Fruit fly (Drosophila melanogaster) whole organism, embryonic: ENCODE results near the gene CG9044.

Source experiments
- Asciz ChIP-seq: fragments of 200-800 bp; sonication (Bioruptor generic); optimal IDR thresholded peaks from 2 replicates; lab custom pipeline; 2017; ENCODE audit warnings: missing biosample characterization, mild to moderate bottlenecking, missing genetic modification characterization, missing genetic modification reagents
- Atf6 ChIP-seq: fragments of 200-800 bp; sonication (Bioruptor generic); IDR thresholded peaks from 2 replicates; pipeline ENCODE4 v1.3.6; 2022; ENCODE audit warnings: missing biosample characterization, missing genetic modification characterization
- CG10462 ChIP-seq: fragments of 200-800 bp; sonication (Bioruptor generic); optimal IDR thresholded peaks from 2 replicates; lab custom pipeline; 2016; ENCODE audit warnings: missing biosample characterization, missing genetic modification characterization
- CG11456 ChIP-seq: fragments of 200-800 bp; sonication (Bioruptor generic); IDR thresholded peaks from 3 replicates; pipeline ENCODE4 v1.3.6; 2022; ENCODE audit warnings: missing biosample characterization, missing genetic modification characterization
- CG13287 ChIP-seq: fragments of 200-800 bp; sonication (Bioruptor generic); IDR thresholded peaks from 2 replicates; pipeline ENCODE4 v1.3.6; 2022; ENCODE audit warnings: missing biosample characterization, missing genetic modification characterization; ENCODE audit not compliant: partially characterized antibody
- CG13894 ChIP-seq: fragments of 200-800 bp; sonication (Bioruptor generic); optimal IDR thresholded peaks from 3 replicates; lab custom pipeline; 2018; ENCODE audit warnings: missing biosample characterization, mild to moderate bottlenecking, missing genetic modification characterization, moderate library complexity
- CG17385 ChIP-seq: fragments of 200-800 bp; sonication (Bioruptor generic); optimal IDR thresholded peaks from 3 replicates; lab custom pipeline; 2018; ENCODE audit warnings: missing biosample characterization, mild to moderate bottlenecking, missing genetic modification characterization
- CG2199 ChIP-seq: fragments of 200-800 bp; sonication (Bioruptor generic); IDR thresholded peaks from 3 replicates; pipeline ENCODE4 v1.3.6; 2022; ENCODE audit warnings: missing biosample characterization, missing genetic modification characterization
- CG31365 ChIP-seq: fragments of 200-800 bp; sonication (Bioruptor generic); optimal IDR thresholded peaks from 2 replicates; lab custom pipeline; 2018; ENCODE audit warnings: missing biosample characterization, mild to moderate bottlenecking, missing genetic modification characterization
- CG32532 ChIP-seq: fragments of 200-800 bp; sonication (Bioruptor generic); IDR thresholded peaks from 2 replicates; pipeline ENCODE4 v1.3.6; 2022; ENCODE audit warnings: missing biosample characterization, missing genetic modification characterization
- CG4360 ChIP-seq: fragments of 200-800 bp; sonication (Bioruptor generic); IDR thresholded peaks from 2 replicates; pipeline ENCODE4 v1.3.6; 2022; ENCODE audit warnings: missing biosample characterization, missing genetic modification characterization
- CG4424 ChIP-seq: fragments of 200-800 bp; sonication (Bioruptor generic); optimal IDR thresholded peaks from 3 replicates; lab custom pipeline; 2016; ENCODE audit warnings: missing biosample characterization, missing genetic modification characterization
- CG5180 ChIP-seq: fragments of 200-800 bp; sonication (Bioruptor generic); optimal IDR thresholded peaks from 3 replicates; lab custom pipeline; 2017; ENCODE audit warnings: missing biosample characterization, missing genetic modification characterization, mild to moderate bottlenecking, moderate library complexity, missing genetic modification reagents
- CG6175 ChIP-seq: fragments of 200-800 bp; sonication (Bioruptor generic); IDR thresholded peaks from 3 replicates; pipeline ENCODE4 v1.3.6; 2022; ENCODE audit warnings: missing biosample characterization, missing genetic modification characterization
- CG6765 ChIP-seq: fragments of 200-800 bp; sonication (Bioruptor generic); optimal IDR thresholded peaks from 3 replicates; lab custom pipeline; 2017; ENCODE audit warnings: missing biosample characterization, mild to moderate bottlenecking, missing genetic modification characterization
- CG6854 ChIP-seq: fragments of 200-800 bp; sonication (Bioruptor generic); optimal IDR thresholded peaks from 3 replicates; lab custom pipeline; 2017; ENCODE audit warnings: missing biosample characterization, mild to moderate bottlenecking, missing genetic modification characterization
- CG7786 ChIP-seq: fragments of 200-800 bp; sonication (Bioruptor generic); optimal IDR thresholded peaks from 2 replicates; lab custom pipeline; 2016; ENCODE audit warnings: missing biosample characterization, missing genetic modification characterization
- CG7839 ChIP-seq: fragments of 200-800 bp; sonication (Bioruptor generic); optimal IDR thresholded peaks from 3 replicates; lab custom pipeline; 2018; ENCODE audit warnings: missing biosample characterization, mild to moderate bottlenecking, missing genetic modification characterization, moderate library complexity
- CG8388 ChIP-seq: fragments of 200-800 bp; sonication (Bioruptor generic); optimal IDR thresholded peaks from 2 replicates; lab custom pipeline; 2019; ENCODE audit warnings: missing biosample characterization, mild to moderate bottlenecking, missing genetic modification characterization, moderate library complexity
- CG9215 ChIP-seq: fragments of 200-800 bp; sonication (Bioruptor generic); IDR thresholded peaks from 2 replicates; pipeline ENCODE4 v1.3.6; 2022; ENCODE audit warnings: missing biosample characterization, missing genetic modification characterization
- CG9797 ChIP-seq: fragments of 200-800 bp; sonication (Bioruptor generic); optimal IDR thresholded peaks from 3 replicates; lab custom pipeline; 2018; ENCODE audit warnings: missing biosample characterization, mild to moderate bottlenecking, missing genetic modification characterization
- Dbx ChIP-seq: fragments of 200-800 bp; sonication (Bioruptor generic); IDR thresholded peaks from 3 replicates; pipeline ENCODE4 v1.3.6; 2022; ENCODE audit warnings: missing biosample characterization, missing genetic modification characterization
- Dip2 ChIP-seq: fragments of 200-800 bp; sonication (Bioruptor generic); IDR thresholded peaks from 2 replicates; pipeline ENCODE4 v1.3.6; 2022; ENCODE audit warnings: missing biosample characterization, missing genetic modification characterization
- Doc2 ChIP-seq: fragments of 200-800 bp; sonication (Bioruptor generic); IDR thresholded peaks from 2 replicates; pipeline ENCODE4 v1.3.6; 2022; ENCODE audit warnings: missing biosample characterization, missing genetic modification characterization
- Doc3 ChIP-seq: fragments of 200-800 bp; sonication (Bioruptor generic); IDR thresholded peaks from 3 replicates; pipeline ENCODE4 v1.3.6; 2022; ENCODE audit warnings: missing biosample characterization, missing genetic modification characterization; ENCODE audit not compliant: partially characterized antibody
- Ets65A ChIP-seq: fragments of 200-800 bp; sonication (Bioruptor generic); peaks from one replicate; lab custom pipeline; 2016; ENCODE audit warnings: missing biosample characterization, missing genetic modification characterization
- HLHmδ ChIP-seq: fragments of 200-800 bp; sonication (Bioruptor generic); optimal IDR thresholded peaks from 2 replicates; lab custom pipeline; 2018; ENCODE audit warnings: missing biosample characterization, mild to moderate bottlenecking, missing genetic modification characterization, moderate library complexity
- Jarid2 ChIP-seq: fragments of 200-800 bp; sonication (Bioruptor generic); optimal IDR thresholded peaks from 3 replicates; lab custom pipeline; 2017; ENCODE audit warnings: mild to moderate bottlenecking, missing biosample characterization, missing genetic modification reagents, missing genetic modification characterization
- Mad ChIP-seq: fragments of 200-800 bp; sonication (Bioruptor generic); optimal IDR thresholded peaks from 2 replicates; lab custom pipeline; 2016; ENCODE audit warnings: missing biosample characterization, missing genetic modification characterization
- Meics ChIP-seq: fragments of 200-800 bp; sonication (Bioruptor generic); optimal IDR thresholded peaks from 2 replicates; lab custom pipeline; 2017; ENCODE audit warnings: missing biosample characterization, mild to moderate bottlenecking, missing genetic modification characterization
- NC2β ChIP-seq: fragments of 200-800 bp; sonication (Bioruptor generic); optimal IDR thresholded peaks from 2 replicates; lab custom pipeline; 2016; ENCODE audit warnings: missing biosample characterization, missing genetic modification characterization
- Neu2 ChIP-seq: fragments of 200-800 bp; sonication (Bioruptor generic); optimal IDR thresholded peaks from 3 replicates; lab custom pipeline; 2016; ENCODE audit warnings: missing biosample characterization, missing genetic modification characterization, borderline replicate concordance
- PHDP ChIP-seq: fragments of 200-800 bp; sonication (Bioruptor generic); optimal IDR thresholded peaks from 3 replicates; lab custom pipeline; 2018; ENCODE audit warnings: missing biosample characterization, mild to moderate bottlenecking, missing genetic modification characterization, moderate library complexity
- Sin3A ChIP-seq: fragments of >200 bp; optimal IDR thresholded peaks from 2 replicates; lab custom pipeline; 2018
- ash1 ChIP-seq: fragments of 200-800 bp; sonication (Bioruptor generic); optimal IDR thresholded peaks from 2 replicates; lab custom pipeline; 2018; ENCODE audit warnings: missing biosample characterization, mild to moderate bottlenecking, missing genetic modification characterization
- cg ChIP-seq: fragments of 200-800 bp; sonication (Bioruptor generic); optimal IDR thresholded peaks from 3 replicates; lab custom pipeline; 2019; ENCODE audit warnings: missing biosample characterization, mild to moderate bottlenecking, missing genetic modification characterization, moderate library complexity
- chinmo ChIP-seq: fragments of 200-800 bp; sonication (Bioruptor generic); IDR thresholded peaks from 4 replicates; pipeline ENCODE4 v1.3.6; 2022; ENCODE audit warnings: missing biosample characterization, missing genetic modification characterization; ENCODE audit not compliant: partially characterized antibody
- corto ChIP-seq: fragments of 200-800 bp; sonication (Bioruptor generic); optimal IDR thresholded peaks from 2 replicates; lab custom pipeline; 2016; ENCODE audit warnings: missing biosample characterization, mild to moderate bottlenecking, missing genetic modification characterization, moderate library complexity
- dmrt99B ChIP-seq: fragments of 200-800 bp; sonication (Bioruptor generic); optimal IDR thresholded peaks from 2 replicates; lab custom pipeline; 2018; ENCODE audit warnings: missing biosample characterization, mild to moderate bottlenecking, missing genetic modification characterization, moderate library complexity
- dpn ChIP-seq, 2 experiments: fragments of 200-800 bp; sonication (Bioruptor generic); optimal IDR thresholded peaks; 3 replicates each; lab custom pipeline; 2016; ENCODE audit warnings: missing biosample characterization in 2 of 2, missing genetic modification characterization in 2 of 2
- esg ChIP-seq: fragments of 200-800 bp; sonication (Bioruptor generic); conservative IDR thresholded peaks from 2 replicates; pipeline ENCODE4 v1.3.6; 2022; ENCODE audit warnings: missing biosample characterization, missing genetic modification characterization
- ftz-f1 ChIP-seq: fragments of 200-800 bp; sonication (Bioruptor generic); optimal IDR thresholded peaks from 2 replicates; lab custom pipeline; 2016; ENCODE audit warnings: missing biosample characterization, missing genetic modification characterization
- grn ChIP-seq: fragments of 200-800 bp; sonication (Bioruptor generic); optimal IDR thresholded peaks from 3 replicates; lab custom pipeline; 2017; ENCODE audit warnings: missing biosample characterization, missing genetic modification characterization
- hbn ChIP-seq: fragments of 200-800 bp; sonication (Bioruptor generic); IDR thresholded peaks from 2 replicates; pipeline ENCODE4 v1.3.6; 2022; ENCODE audit warnings: missing biosample characterization, missing genetic modification characterization; ENCODE audit not compliant: partially characterized antibody
- insv ChIP-seq, 2 experiments: fragments of 200-800 bp; sonication (Bioruptor generic); optimal IDR thresholded peaks; 3 replicates each; lab custom pipeline; 2016 to 2018; ENCODE audit warnings: missing biosample characterization in 2 of 2, missing genetic modification characterization in 2 of 2
- lbe ChIP-seq: fragments of 200-800 bp; sonication (Bioruptor generic); optimal IDR thresholded peaks from 2 replicates; lab custom pipeline; 2016; ENCODE audit warnings: missing biosample characterization, mild to moderate bottlenecking, missing genetic modification characterization
- lilli ChIP-seq: fragments of 200-800 bp; sonication (Bioruptor generic); optimal IDR thresholded peaks from 3 replicates; lab custom pipeline; 2016; ENCODE audit warnings: missing biosample characterization, missing genetic modification characterization
- nerfin-1 ChIP-seq: fragments of 200-800 bp; sonication (Bioruptor generic); optimal IDR thresholded peaks from 3 replicates; lab custom pipeline; 2019; ENCODE audit warnings: missing biosample characterization, mild to moderate bottlenecking, missing genetic modification characterization, moderate library complexity
- ro ChIP-seq: fragments of 200-800 bp; sonication (Bioruptor generic); IDR thresholded peaks from 2 replicates; pipeline ENCODE4 v1.3.6; 2022; ENCODE audit warnings: missing biosample characterization, missing genetic modification characterization
- shn ChIP-seq: fragments of 200-800 bp; sonication (Bioruptor generic); optimal IDR thresholded peaks from 3 replicates; lab custom pipeline; 2016; ENCODE audit warnings: missing biosample characterization, missing genetic modification characterization
- yki ChIP-seq: fragments of >200 bp; optimal IDR thresholded peaks from 3 replicates; lab custom pipeline; 2018

CG9044 gene

DNA sequence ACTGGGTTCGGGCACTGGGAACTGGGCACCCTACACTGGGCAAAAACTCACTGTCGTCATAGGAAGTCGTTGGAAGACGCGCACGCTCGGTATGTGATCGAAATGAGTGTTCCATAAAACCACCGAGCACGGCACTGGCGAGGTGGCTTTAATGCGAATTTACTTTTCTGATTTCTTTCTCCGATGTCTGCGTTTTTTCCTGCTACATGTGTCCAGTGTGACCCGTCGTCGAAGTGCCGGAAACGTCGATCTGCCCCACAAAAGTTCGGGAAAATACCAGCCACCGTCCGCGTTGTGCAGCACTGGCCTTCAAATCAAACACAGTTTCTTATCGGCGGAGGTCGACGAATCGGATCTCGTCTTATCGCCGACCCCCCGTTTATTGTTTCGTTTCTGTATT, 50.0 kb downstream of the CG9044 start, which contains the start of gene Kdm5 (continued):
- TF ChIP-seq insv (GFP tag; optimal IDR thresholded peaks at IDR 0.05; lab: Kevin White, UChicago), result peak in 1 of 2 experiments; percentile 27
- peak; percentile 88 for TF ChIP-seq ftz-f1 (GFP tag; lab: Kevin White, UChicago)
- TF ChIP-seq CG4360 (GFP tag; lab: Robert Waterston, UW), result no peak
- TF ChIP-seq shn, result peak; percentile 45
- TF ChIP-seq CG9797 (GFP tag; lab: Kevin White, UChicago), result peak; percentile 89
- TF ChIP-seq Sin3A (lab: Kevin White, UChicago), result peak; percentile 49
- TF ChIP-seq CG13894 (tag; lab: Kevin White, UChicago), result no peak
- no peak for TF ChIP-seq CG31365
- peak; percentile 8 for TF ChIP-seq PHDP
- TF ChIP-seq CG2199 (GFP tag; lab: Robert Waterston, UW), result 0 out of 3 replicates have a peak, but pooled peaks have one; percentile 49
- TF ChIP-seq CG32532 (GFP tag; lab: Robert Waterston, UW), result peak; percentile 58
- no peak for TF ChIP-seq CG17385 (GFP tag; lab: Kevin White, UChicago)
- peak; percentile 13 for TF ChIP-seq lilli (GFP tag; lab: Kevin White, UChicago)
- no peak for TF ChIP-seq CG9215 (GFP tag; lab: Robert Waterston, UW)
- peak; percentile 58; the same call in 2 of the 3 replicates for TF ChIP-seq Dbx
- no peak for TF ChIP-seq Dip2 (GFP tag; lab: Robert Waterston, UW)
- TF ChIP-seq corto, result no peak
- no peak for TF ChIP-seq CG10462
- no peak for TF ChIP-seq lbe (GFP tag; lab: Kevin White, UChicago)
- no peak for TF ChIP-seq yki (lab: Kevin White, UChicago)
- TF ChIP-seq dpn (GFP tag; optimal IDR thresholded peaks at IDR 0.05; lab: Kevin White, UChicago), result peak in 1 of 2 experiments; percentile 39
- no peak for TF ChIP-seq Neu2 (GFP tag; lab: Kevin White, UChicago)
- TF ChIP-seq Ets65A, result no peak
- TF ChIP-seq grn (GFP tag; lab: Kevin White, UChicago), result peak; percentile 90
- peak; percentile 57 for TF ChIP-seq Atf6 (GFP tag; lab: Robert Waterston, UW)
- peak; percentile 39 for TF ChIP-seq Meics (GFP tag; lab: Kevin White, UChicago)
- TF ChIP-seq CG6175 (GFP tag; lab: Robert Waterston, UW), result no peak
- peak; percentile 42 for TF ChIP-seq Jarid2 (GFP tag; lab: Kevin White, UChicago)
- TF ChIP-seq chinmo, result 0 out of 4 replicates have a peak, but pooled peaks have one; percentile 59
- TF ChIP-seq CG5180 (GFP tag; lab: Kevin White, UChicago), result no peak
- no peak for TF ChIP-seq Asciz (GFP tag; lab: Kevin White, UChicago)
- no peak for TF ChIP-seq dmrt99B
- peak; percentile 67 for TF ChIP-seq cg (GFP tag; lab: Kevin White, UChicago)
- no peak for TF ChIP-seq CG6854 (GFP tag; lab: Kevin White, UChicago)
- peak; percentile 55 for TF ChIP-seq CG6765 (GFP tag; lab: Kevin White, UChicago)
- TF ChIP-seq ro, result no peak
- peak; percentile 4 for TF ChIP-seq CG7839
- peak; percentile 63 for TF ChIP-seq HLHmδ (GFP tag; lab: Kevin White, UChicago)
- TF ChIP-seq ash1 (GFP tag; lab: Kevin White, UChicago), result no peak
- no peak for TF ChIP-seq nerfin-1
- TF ChIP-seq Mad (GFP tag; lab: Kevin White, UChicago), result no peak
- peak; percentile 35 for TF ChIP-seq CG7786 (GFP tag; lab: Kevin White, UChicago)
- no peak for TF ChIP-seq CG8388 (GFP tag; lab: Kevin White, UChicago)
- no peak for TF ChIP-seq Doc2 (GFP tag; lab: Robert Waterston, UW)
- peak; percentile 24; the same call in 1 of the 2 replicates for TF ChIP-seq CG13287 (GFP tag; lab: Robert Waterston, UW)
- no peak for TF ChIP-seq hbn
- peak; percentile 54 for TF ChIP-seq NC2β (GFP tag; lab: Kevin White, UChicago)
- no peak for TF ChIP-seq esg (GFP tag; lab: Robert Waterston, UW)
- no peak for TF ChIP-seq CG4424
- peak; percentile 70; the same call in 2 of the 3 replicates for TF ChIP-seq CG11456
- no peak for TF ChIP-seq Doc3 (GFP tag; lab: Robert Waterston, UW)
